Worm (Caenorhabditis elegans) whole organism, L4 larva: Measurements from ENCODE around the gene F12A10.6.

Experiments used
- D1046.2 ChIP-seq: fragments of 200-800 bp; sonication (Bioruptor generic); IDR thresholded peaks from 2 replicates; pipeline ENCODE4 v1.3.6; 2022; ENCODE audit warnings: missing genetic modification characterization, missing compliant biosample characterization
- F44E2.7 ChIP-seq: fragments of 200-800 bp; sonication (Bioruptor generic); IDR thresholded peaks from 2 replicates; pipeline ENCODE4 v2.1.2; 2022; ENCODE audit warnings: missing genetic modification characterization, missing compliant biosample characterization
- T20F7.1 ChIP-seq: fragments of 200-800 bp; sonication (Bioruptor generic); optimal IDR thresholded peaks from 2 replicates; lab custom pipeline; 2018; ENCODE audit warnings: mild to moderate bottlenecking, missing genetic modification characterization, missing compliant biosample characterization
- T26A8.4 ChIP-seq: fragments of 200-800 bp; sonication (Bioruptor generic); IDR thresholded peaks from 2 replicates; pipeline ENCODE4 v1.3.6; 2022; ENCODE audit warnings: missing genetic modification characterization, missing compliant biosample characterization
- Y105C5A.15 ChIP-seq: fragments of 200-800 bp; sonication (Bioruptor generic); IDR thresholded peaks from 2 replicates; pipeline ENCODE4 v1.3.6; 2022; ENCODE audit warnings: missing genetic modification characterization, missing compliant biosample characterization
- Y48G9A.11 ChIP-seq: fragments of 200-800 bp; sonication (Bioruptor generic); IDR thresholded peaks from 2 replicates; pipeline ENCODE4 v1.3.6; 2022; ENCODE audit warnings: missing genetic modification reagents, missing genetic modification characterization, missing compliant biosample characterization
- Y5F2A.4 ChIP-seq: fragments of 200-800 bp; sonication (Bioruptor generic); optimal IDR thresholded peaks from 2 replicates; lab custom pipeline; 2018; ENCODE audit warnings: mild to moderate bottlenecking, missing genetic modification characterization, missing compliant biosample characterization
- ZK337.2 ChIP-seq: fragments of 200-800 bp; sonication (Bioruptor generic); IDR thresholded peaks from 2 replicates; pipeline ENCODE4 v1.3.6; 2022; ENCODE audit warnings: missing genetic modification reagents, missing genetic modification characterization, missing compliant biosample characterization
- ZK546.5 ChIP-seq, 2 experiments: sonication (generic microtip); optimal IDR thresholded peaks; 2 replicates each; lab custom pipeline; 2017; ENCODE audit warnings: missing biosample characterization in 2 of 2, missing genetic modification characterization in 2 of 2
- aha-1 ChIP-seq: fragments of 150-350 bp; peaks from one replicate; lab custom pipeline; 2014; ENCODE audit warnings: missing biosample characterization, missing genetic modification characterization
- aly-2 ChIP-seq: sonication (generic microtip); optimal IDR thresholded peaks from 2 replicates; lab custom pipeline; 2018; ENCODE audit warnings: missing biosample characterization, missing genetic modification characterization
- ama-1 ChIP-seq: fragments of 150-350 bp; optimal IDR thresholded peaks from 2 replicates; lab custom pipeline; 2014; ENCODE audit warnings: inconsistent platforms, mixed read lengths
- attf-4 ChIP-seq: sonication (generic microtip); optimal IDR thresholded peaks from 3 replicates; lab custom pipeline; 2017; ENCODE audit warnings: missing biosample characterization, missing genetic modification characterization
- ceh-62 ChIP-seq: sonication (generic microtip); optimal IDR thresholded peaks from 2 replicates; lab custom pipeline; 2017; ENCODE audit warnings: missing biosample characterization, missing genetic modification characterization
- ceh-82 ChIP-seq: sonication (generic microtip); optimal IDR thresholded peaks from 2 replicates; lab custom pipeline; 2017; ENCODE audit warnings: missing biosample characterization, missing genetic modification characterization
- daf-12 ChIP-seq: fragments of 150-350 bp; optimal IDR thresholded peaks from 2 replicates; lab custom pipeline; 2014; ENCODE audit warnings: missing biosample characterization, missing genetic modification reagents, missing genetic modification characterization
- daf-19 ChIP-seq: fragments of 200-800 bp; sonication (Bioruptor generic); conservative IDR thresholded peaks from 2 replicates; pipeline ENCODE4 v1.3.6; 2022; ENCODE audit warnings: missing genetic modification characterization, missing compliant biosample characterization
- dmd-6 ChIP-seq: fragments of 200-800 bp; sonication (Bioruptor generic); IDR thresholded peaks from 2 replicates; pipeline ENCODE4 v1.3.6; 2022; ENCODE audit warnings: missing genetic modification reagents, missing genetic modification characterization, missing compliant biosample characterization
- fos-1 ChIP-seq: fragments of 150-350 bp; optimal IDR thresholded peaks from 2 replicates; lab custom pipeline; 2014; ENCODE audit warnings: missing biosample characterization, missing genetic modification characterization
- hlh-11 ChIP-seq: fragments of 200-800 bp; sonication (Bioruptor generic); optimal IDR thresholded peaks from 2 replicates; lab custom pipeline; 2018; ENCODE audit warnings: mild to moderate bottlenecking, missing genetic modification characterization, missing compliant biosample characterization
- hmg-1.1 ChIP-seq: fragments of 200-800 bp; sonication (Bioruptor generic); IDR thresholded peaks from 2 replicates; pipeline ENCODE4 v1.3.6; 2022; ENCODE audit warnings: missing genetic modification reagents, missing genetic modification characterization, missing compliant biosample characterization
- lin-13 ChIP-seq: fragments of 150-350 bp; optimal IDR thresholded peaks from 2 replicates; lab custom pipeline; 2014; ENCODE audit warnings: missing biosample characterization, missing genetic modification reagents, missing genetic modification characterization
- lin-15B ChIP-seq: fragments of 150-350 bp; sonication (generic microtip); optimal IDR thresholded peaks from 3 replicates; lab custom pipeline; 2014; ENCODE audit warnings: missing biosample characterization, missing genetic modification characterization
- lin-29 ChIP-seq: fragments of 200-800 bp; sonication (Bioruptor generic); IDR thresholded peaks from 2 replicates; pipeline ENCODE4 v1.3.6; 2022; ENCODE audit warnings: missing genetic modification reagents, missing genetic modification characterization, missing compliant biosample characterization
- lin-38 ChIP-seq: fragments of 200-800 bp; sonication (Bioruptor generic); IDR thresholded peaks from 2 replicates; pipeline ENCODE4 v1.3.6; 2022; ENCODE audit warnings: missing genetic modification reagents, missing genetic modification characterization, missing compliant biosample characterization
- lin-39 ChIP-seq: fragments of 150-350 bp; optimal IDR thresholded peaks from 2 replicates; lab custom pipeline; 2014; ENCODE audit warnings: missing biosample characterization, missing genetic modification reagents, missing genetic modification characterization
- madf-5 ChIP-seq, 2 experiments: fragments of 200-800 bp; sonication (Bioruptor generic); IDR thresholded peaks; 2 replicates each; pipeline ENCODE4 v1.3.6; 2022; ENCODE audit warnings: missing compliant biosample characterization in 2 of 2, missing genetic modification characterization in 2 of 2
- mdt-29 ChIP-seq: fragments of 200-800 bp; sonication (Bioruptor generic); IDR thresholded peaks from 2 replicates; pipeline ENCODE4 v1.3.6; 2022; ENCODE audit warnings: missing genetic modification reagents, missing genetic modification characterization, missing compliant biosample characterization
- mep-1 ChIP-seq: fragments of 150-350 bp; sonication (generic microtip); optimal IDR thresholded peaks from 3 replicates; lab custom pipeline; 2014; ENCODE audit warnings: missing biosample characterization, missing genetic modification characterization
- nhr-10 ChIP-seq: fragments of 150-350 bp; optimal IDR thresholded peaks from 2 replicates; lab custom pipeline; 2014; ENCODE audit warnings: missing biosample characterization, missing genetic modification characterization
- nhr-102 ChIP-seq: sonication (generic microtip); optimal IDR thresholded peaks from 2 replicates; lab custom pipeline; 2016; ENCODE audit warnings: mild to moderate bottlenecking, missing genetic modification characterization, moderate library complexity, missing compliant biosample characterization
- nhr-11 ChIP-seq: fragments of 150-350 bp; optimal IDR thresholded peaks from 2 replicates; lab custom pipeline; 2014; ENCODE audit warnings: missing biosample characterization, missing genetic modification characterization
- nhr-111 ChIP-seq: fragments of 200-800 bp; sonication (Bioruptor generic); optimal IDR thresholded peaks from 2 replicates; lab custom pipeline; 2018; ENCODE audit warnings: mild to moderate bottlenecking, missing genetic modification characterization, missing compliant biosample characterization
- nhr-237 ChIP-seq: sonication (generic microtip); optimal IDR thresholded peaks from 2 replicates; lab custom pipeline; 2017; ENCODE audit warnings: missing biosample characterization, missing genetic modification characterization
- nhr-25 ChIP-seq: sonication (generic microtip); optimal IDR thresholded peaks from 2 replicates; lab custom pipeline; 2017; ENCODE audit warnings: missing genetic modification characterization, mild to moderate bottlenecking, missing compliant biosample characterization, antibody characterized with exemption, moderate library complexity, borderline replicate concordance; ENCODE audit not compliant: insufficient read depth
- nhr-41 ChIP-seq: fragments of 200-800 bp; sonication (Bioruptor generic); IDR thresholded peaks from 2 replicates; pipeline ENCODE4 v1.3.6; 2022; ENCODE audit warnings: missing genetic modification reagents, missing genetic modification characterization, missing compliant biosample characterization
- nhr-42 ChIP-seq: fragments of 200-800 bp; sonication (Bioruptor generic); IDR thresholded peaks from 2 replicates; pipeline ENCODE4 v1.3.6; 2022; ENCODE audit warnings: missing genetic modification characterization, missing compliant biosample characterization
- nhr-6 ChIP-seq: fragments of 150-350 bp; optimal IDR thresholded peaks from 2 replicates; lab custom pipeline; 2014; ENCODE audit warnings: missing biosample characterization, missing genetic modification characterization
- pha-4 ChIP-seq, 2 experiments: fragments of 150-350 bp in 1 of 2; fragments of 200-800 bp in 1 of 2; sonication (Bioruptor generic) in 1 of 2; IDR thresholded peaks in 1 of 2; optimal IDR thresholded peaks in 1 of 2; 2 replicates each; pipeline versions ENCODE4 v1.3.6 to Lab custom; 2014 to 2022; ENCODE audit warnings: missing genetic modification characterization in 2 of 2, missing genetic modification reagents in 2 of 2, missing biosample characterization in 1 of 2, missing compliant biosample characterization in 1 of 2
- pqm-1 ChIP-seq: sonication (generic microtip); optimal IDR thresholded peaks from 2 replicates; lab custom pipeline; 2017; ENCODE audit warnings: missing biosample characterization, missing genetic modification characterization
- saeg-2 ChIP-seq: fragments of 200-800 bp; sonication (Bioruptor generic); IDR thresholded peaks from 2 replicates; pipeline ENCODE4 v1.3.6; 2022; ENCODE audit warnings: missing genetic modification reagents, missing genetic modification characterization, missing compliant biosample characterization
- set-16 ChIP-seq: fragments of 200-800 bp; sonication (Bioruptor generic); IDR thresholded peaks from 2 replicates; pipeline ENCODE4 v1.3.6; 2022; ENCODE audit warnings: missing genetic modification reagents, missing genetic modification characterization, missing compliant biosample characterization
- skn-1 ChIP-seq: fragments of 150-350 bp; optimal IDR thresholded peaks from 2 replicates; lab custom pipeline; 2014; ENCODE audit warnings: missing biosample characterization, missing genetic modification characterization
- snpc-4 ChIP-seq: fragments of 150-350 bp; optimal IDR thresholded peaks from 2 replicates; lab custom pipeline; 2014; ENCODE audit warnings: missing biosample characterization, missing genetic modification characterization
- spr-3 ChIP-seq: fragments of 200-800 bp; sonication (Bioruptor generic); optimal IDR thresholded peaks from 2 replicates; lab custom pipeline; 2018; ENCODE audit warnings: mild to moderate bottlenecking, missing genetic modification characterization, missing compliant biosample characterization
- zag-1 ChIP-seq: fragments of 150-350 bp; optimal IDR thresholded peaks from 2 replicates; lab custom pipeline; 2014; ENCODE audit warnings: missing biosample characterization, missing genetic modification characterization
- zfp-2 ChIP-seq: sonication (generic microtip); optimal IDR thresholded peaks from 2 replicates; lab custom pipeline; 2016; ENCODE audit warnings: mild to moderate bottlenecking, missing genetic modification characterization, missing compliant biosample characterization
- zip-11 ChIP-seq: fragments of 200-800 bp; sonication (Bioruptor generic); IDR thresholded peaks from 2 replicates; pipeline ENCODE4 v1.3.6; 2022; ENCODE audit warnings: missing genetic modification characterization, missing compliant biosample characterization
- zip-2 ChIP-seq: fragments of 150-350 bp; optimal IDR thresholded peaks from 2 replicates; lab custom pipeline; 2014; ENCODE audit warnings: missing biosample characterization, missing genetic modification characterization
- ztf-7 ChIP-seq: fragments of 150-350 bp; optimal IDR thresholded peaks from 2 replicates; lab custom pipeline; 2014; ENCODE audit warnings: missing biosample characterization, missing genetic modification characterization

Gene F12A10.6

DNA sequence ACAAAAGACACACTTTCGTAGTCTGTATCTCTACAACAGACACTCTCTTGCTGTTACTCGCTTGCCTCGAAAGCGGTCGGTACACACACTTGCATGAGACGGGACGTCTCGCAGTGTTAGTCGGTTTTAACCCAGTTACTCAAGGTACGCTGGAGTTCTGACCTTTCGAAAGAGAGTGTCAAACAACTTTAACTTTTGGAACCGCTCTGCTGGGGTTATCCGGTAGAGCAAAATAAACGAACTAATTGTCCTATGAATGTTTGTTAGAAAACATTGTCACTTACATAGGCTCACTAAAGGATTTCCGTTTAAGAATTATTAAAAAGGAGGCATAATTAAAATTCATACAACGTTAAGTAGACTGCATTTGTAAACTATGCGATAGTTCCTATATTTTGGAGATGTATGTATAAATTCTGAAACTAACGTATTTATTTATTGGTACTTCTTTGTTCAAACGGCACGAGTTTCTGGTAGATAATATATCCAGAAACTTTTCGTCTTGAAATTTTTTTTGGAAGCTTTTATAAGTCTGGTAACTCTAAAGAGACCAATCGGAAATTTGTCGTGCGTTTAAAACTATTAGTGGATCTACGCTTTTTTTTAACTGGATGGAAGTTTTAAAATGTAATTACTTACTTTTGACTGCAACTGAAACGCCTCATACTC, 49.3 kb upstream of the F12A10.6 start (continued):
- TF ChIP-seq saeg-2 (GFP tag; lab: Robert Waterston, UW) (peak; percentile 95), ZK337.2 (GFP tag; lab: Robert Waterston, UW) (peak; percentile 88), nhr-111 (peak; percentile 97), daf-19 (GFP tag; lab: Robert Waterston, UW) (peak; percentile 95), nhr-42 (GFP tag; lab: Robert Waterston, UW) (peak; percentile 96), lin-38 (GFP tag; lab: Robert Waterston, UW) (peak; percentile 90), T26A8.4 (GFP tag; lab: Robert Waterston, UW) (peak; percentile 99), madf-5 (GFP tag; IDR thresholded peaks at IDR 0.05; lab: Robert Waterston, UW) (peak in 1 of 2 experiments; percentile 33; a peak in 1 of 4 replicates), aly-2 (tag; lab: Kevin White, UChicago) (peak; percentile 87), zip-11 (0 out of 2 replicates have a peak, but pooled peaks have one; percentile 7), attf-4 (tag; lab: Kevin White, UChicago) (peak; percentile 63), hlh-11 (tag; lab: Kevin White, UChicago) (peak; percentile 97), hmg-1.1 (peak; percentile 99), pqm-1 (tag; lab: Kevin White, UChicago) (peak; percentile 67), set-16 (GFP tag; lab: Robert Waterston, UW) (peak; percentile 71), nhr-6 (tag; lab: Kevin White, UChicago) (peak; percentile 93), D1046.2 (GFP tag; lab: Robert Waterston, UW) (peak; percentile 93), zfp-2 (tag; lab: Kevin White, UChicago) (peak; percentile 79), ama-1 (peak; percentile 100), skn-1 (tag; lab: Kevin White, UChicago) (peak; percentile 69), ceh-62 (tag; lab: Kevin White, UChicago) (no peak), lin-29 (GFP tag; lab: Robert Waterston, UW) (peak; percentile 91), nhr-25 (tag; lab: Kevin White, UChicago) (peak; percentile 97), Y48G9A.11 (GFP tag; lab: Robert Waterston, UW) (peak; percentile 75), lin-13 (peak; percentile 92), mdt-29 (peak; percentile 99), nhr-11 (tag; lab: Kevin White, UChicago) (peak; percentile 98), lin-39 (tag; lab: Kevin White, UChicago) (peak; percentile 66), spr-3 (GFP tag; lab: Kevin White, UChicago) (peak; percentile 99), lin-15B (peak; percentile 65), Y5F2A.4 (peak; percentile 86), nhr-102 (tag; lab: Kevin White, UChicago) (peak; percentile 97), fos-1 (tag; lab: Kevin White, UChicago) (peak; percentile 77), ceh-82 (tag; lab: Kevin White, UChicago) (no peak), snpc-4 (tag; lab: Kevin White, UChicago) (peak; percentile 99), dmd-6 (GFP tag; lab: Robert Waterston, UW) (peak; percentile 98), nhr-10 (tag; lab: Kevin White, UChicago) (peak; percentile 96), mep-1 (peak; percentile 99), nhr-41 (peak; percentile 88), aha-1 (tag; lab: Kevin White, UChicago) (peak; percentile 100), ZK546.5 (tag; optimal IDR thresholded peaks at IDR 0.05; lab: Kevin White, UChicago) (peak; percentile 44 to 74), nhr-237 (peak; percentile 65), zag-1 (tag; lab: Kevin White, UChicago) (peak; percentile 95), pha-4 (GFP tag; IDR thresholded peaks at IDR 0.05; lab: Robert Waterston, UW) (peak; percentile 96), pha-4 (tag; optimal IDR thresholded peaks at IDR 0.05; lab: Kevin White, UChicago) (peak; percentile 88), Y105C5A.15 (GFP tag; lab: Robert Waterston, UW) (peak; percentile 83), zip-2 (peak; percentile 92), ztf-7 (tag; lab: Kevin White, UChicago) (peak; percentile 92), F44E2.7 (GFP tag; lab: Robert Waterston, UW) (0 out of 2 replicates have a peak, but pooled peaks have one; percentile 69), daf-12 (no peak), T20F7.1 (peak; percentile 92)
